Fruit fly (Drosophila melanogaster): Measurements from ENCODE around the gene CG5556.

Gene CG5556

DNA sequence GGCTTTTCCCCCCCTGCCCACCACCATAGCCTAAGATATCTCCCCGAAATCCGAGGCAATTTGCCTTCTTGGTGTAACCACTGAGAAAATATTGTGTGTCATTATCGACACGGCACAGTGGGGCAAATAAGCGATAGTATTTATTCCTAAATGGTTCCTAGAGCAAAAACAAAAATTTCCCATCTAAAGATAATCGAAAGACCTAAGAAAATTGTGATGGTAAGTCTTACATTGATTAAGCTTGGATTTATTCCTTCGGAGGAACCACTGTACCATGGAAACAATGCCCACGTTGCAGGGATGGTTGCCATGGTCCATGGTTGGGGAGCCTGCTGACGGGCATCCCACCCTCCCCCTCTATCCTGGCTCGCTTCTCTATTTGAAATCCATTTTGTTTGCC lies 36.2 kb downstream of the CG5556 start (continued):
- TF ChIP-seq Nf-YC (tag; optimal IDR thresholded peaks at IDR 0.05) (no peak), shn (GFP tag; optimal IDR thresholded peaks at IDR 0.05) (peak; percentile 6), br (optimal IDR thresholded peaks at IDR 0.05) (no peak), Hey (tag; optimal IDR thresholded peaks at IDR 0.05) (no peak), lilli (GFP tag; optimal IDR thresholded peaks at IDR 0.05) (peak; percentile 36), CG14860 (GFP tag; IDR thresholded peaks at IDR 0.05; ENCODE audit: partially characterized antibody) (no peak), D19A (tag; optimal IDR thresholded peaks at IDR 0.05) (peak; percentile 12), grn (GFP tag; optimal IDR thresholded peaks at IDR 0.05) (no peak), fu2 (GFP tag; optimal IDR thresholded peaks at IDR 0.05) (no peak), CG7357 (GFP tag; IDR thresholded peaks at IDR 0.05) (0 out of 3 replicates have a peak, but pooled peaks have one; percentile 36), Adf1 (GFP tag; IDR thresholded peaks at IDR 0.05) (no peak), dpn (GFP tag; optimal IDR thresholded peaks at IDR 0.05) (peak; percentile 12 to 26), CG7839 (tag; optimal IDR thresholded peaks at IDR 0.05) (peak; percentile 36), seq (GFP tag; IDR thresholded peaks at IDR 0.05) (no peak), stwl (tag; optimal IDR thresholded peaks at IDR 0.05) (no peak), CG12299 (tag; optimal IDR thresholded peaks at IDR 0.05) (no peak), schlank (tag; optimal IDR thresholded peaks at IDR 0.05) (no peak), CG32532 (GFP tag; IDR thresholded peaks at IDR 0.05) (no peak), CG17829 (tag; optimal IDR thresholded peaks at IDR 0.05) (no peak), nom (GFP tag; optimal IDR thresholded peaks at IDR 0.05) (no peak), Dp (GFP tag; optimal IDR thresholded peaks at IDR 0.05) (no peak), CG9727 (GFP tag; optimal IDR thresholded peaks at IDR 0.05) (peak; percentile 22), Lim3 (GFP tag; IDR thresholded peaks at IDR 0.05) (no peak), CG17361 (GFP tag; IDR thresholded peaks at IDR 0.05) (no peak), gsb-n (tag; optimal IDR thresholded peaks at IDR 0.05) (no peak), CG7556 (GFP tag; optimal IDR thresholded peaks at IDR 0.05) (peak; percentile 54), CG3281 (GFP tag; optimal IDR thresholded peaks at IDR 0.05) (peak; percentile 30), CG6765 (GFP tag; optimal IDR thresholded peaks at IDR 0.05) (no peak), CG4424 (GFP tag; optimal IDR thresholded peaks at IDR 0.05) (peak; percentile 10), kni (GFP tag; optimal IDR thresholded peaks at IDR 0.05) (no peak), Fer1 (GFP tag; optimal IDR thresholded peaks at IDR 0.05) (peak; percentile 28), CG10979 (tag; optimal IDR thresholded peaks at IDR 0.05) (no peak), fd3F (GFP tag; optimal IDR thresholded peaks at IDR 0.05) (no peak), CG4282 (GFP tag; optimal IDR thresholded peaks at IDR 0.05) (no peak), CG4617 (GFP tag; optimal IDR thresholded peaks at IDR 0.05; ENCODE audit: borderline replicate concordance) (no peak), tap (tag; optimal IDR thresholded peaks at IDR 0.05) (peak; percentile 18), MESR4 (GFP tag; optimal IDR thresholded peaks at IDR 0.05) (no peak), chinmo (GFP tag; IDR thresholded peaks at IDR 0.05; ENCODE audit: partially characterized antibody) (no peak), YL-1 (GFP tag; optimal IDR thresholded peaks at IDR 0.05) (no peak), CG1529 (GFP tag; optimal IDR thresholded peaks at IDR 0.05) (no peak), Xrp1 (GFP tag; IDR thresholded peaks at IDR 0.05) (peak; percentile 48; the same call in 1 of the 2 replicates), zfh2 (GFP tag; optimal IDR thresholded peaks at IDR 0.05) (no peak), CG31224 (GFP tag; IDR thresholded peaks at IDR 0.05) (no peak), grau (tag; optimal IDR thresholded peaks at IDR 0.05) (peak; percentile 47), caup (GFP tag; optimal IDR thresholded peaks at IDR 0.05; ENCODE audit: severe bottlenecking) (no peak), da (GFP tag; optimal IDR thresholded peaks at IDR 0.05) (no peak), Sox100B (GFP tag; optimal IDR thresholded peaks at IDR 0.05) (no peak), CG18476 (GFP tag; optimal IDR thresholded peaks at IDR 0.05) (no peak), CG18262 (tag; optimal IDR thresholded peaks at IDR 0.05) (no peak), kay (GFP tag; optimal IDR thresholded peaks at IDR 0.05) (no peak), Hr3 (GFP tag; optimal IDR thresholded peaks at IDR 0.05) (no peak), ac (GFP tag; optimal IDR thresholded peaks at IDR 0.05) (no peak)

Measured in whole organism, embryonic.